Fruit fly (Drosophila melanogaster) whole organism, embryonic: ENCODE results near the gene CG6749.

Source experiments
- Abd-B ChIP-seq: fragments of 200-800 bp; sonication (Bioruptor generic); optimal IDR thresholded peaks from 2 replicates; lab custom pipeline; 2018; ENCODE audit warnings: missing biosample characterization, mild to moderate bottlenecking, missing genetic modification characterization, moderate library complexity
- Antp ChIP-seq: fragments of 200-800 bp; sonication (Bioruptor generic); optimal IDR thresholded peaks from 3 replicates; lab custom pipeline; 2016; ENCODE audit warnings: missing biosample characterization, missing genetic modification characterization
- B-H2 ChIP-seq: fragments of 200-800 bp; sonication (Bioruptor generic); optimal IDR thresholded peaks from 2 replicates; lab custom pipeline; 2018; ENCODE audit warnings: missing biosample characterization, mild to moderate bottlenecking, missing genetic modification characterization
- Bteb2 ChIP-seq: fragments of 200-800 bp; sonication (Bioruptor generic); optimal IDR thresholded peaks from 2 replicates; lab custom pipeline; 2016; ENCODE audit warnings: missing biosample characterization, missing genetic modification characterization
- CG11398 ChIP-seq: fragments of 200-800 bp; sonication (Bioruptor generic); optimal IDR thresholded peaks from 2 replicates; lab custom pipeline; 2016; ENCODE audit warnings: missing biosample characterization, missing genetic modification characterization
- CG11560 ChIP-seq: fragments of 200-800 bp; sonication (Bioruptor generic); IDR thresholded peaks from 3 replicates; pipeline ENCODE4 v1.3.6; 2022; ENCODE audit warnings: missing biosample characterization, missing genetic modification characterization
- CG11695 ChIP-seq: fragments of 200-800 bp; sonication (Bioruptor generic); IDR thresholded peaks from 3 replicates; pipeline ENCODE4 v1.3.6; 2022; ENCODE audit warnings: missing biosample characterization, missing genetic modification characterization
- CG12155 ChIP-seq: fragments of 200-800 bp; sonication (Bioruptor generic); optimal IDR thresholded peaks from 3 replicates; lab custom pipeline; 2016; ENCODE audit warnings: missing biosample characterization, missing genetic modification characterization
- CG12236 ChIP-seq: fragments of 200-800 bp; sonication (Bioruptor generic); optimal IDR thresholded peaks from 2 replicates; lab custom pipeline; 2016; ENCODE audit warnings: missing biosample characterization, missing genetic modification characterization
- CG14014 ChIP-seq: fragments of 200-800 bp; sonication (Bioruptor generic); IDR thresholded peaks from 2 replicates; pipeline ENCODE4 v1.3.6; 2022; ENCODE audit warnings: missing biosample characterization, missing genetic modification characterization
- CG17802 ChIP-seq: fragments of 200-800 bp; sonication (Bioruptor generic); optimal IDR thresholded peaks from 2 replicates; lab custom pipeline; 2018; ENCODE audit warnings: missing biosample characterization, mild to moderate bottlenecking, missing genetic modification characterization, moderate library complexity
- CG18476 ChIP-seq: fragments of 200-800 bp; sonication (Bioruptor generic); optimal IDR thresholded peaks from 2 replicates; lab custom pipeline; 2016; ENCODE audit warnings: missing biosample characterization, mild to moderate bottlenecking, missing genetic modification characterization
- CG18599 ChIP-seq: fragments of 200-800 bp; sonication (Bioruptor generic); optimal IDR thresholded peaks from 3 replicates; lab custom pipeline; 2017; ENCODE audit warnings: missing biosample characterization, missing genetic modification characterization, mild to moderate bottlenecking, moderate library complexity, missing genetic modification reagents
- CG2199 ChIP-seq: fragments of 200-800 bp; sonication (Bioruptor generic); IDR thresholded peaks from 3 replicates; pipeline ENCODE4 v1.3.6; 2022; ENCODE audit warnings: missing biosample characterization, missing genetic modification characterization
- CG5953 ChIP-seq: fragments of 200-800 bp; sonication (Bioruptor generic); IDR thresholded peaks from 2 replicates; pipeline ENCODE4 v1.3.6; 2022; ENCODE audit warnings: missing biosample characterization, missing genetic modification characterization
- CG6813 ChIP-seq: fragments of 200-800 bp; sonication (Bioruptor generic); optimal IDR thresholded peaks from 2 replicates; lab custom pipeline; 2017; ENCODE audit warnings: missing biosample characterization, missing genetic modification characterization, mild to moderate bottlenecking, moderate library complexity, missing genetic modification reagents
- CG7556 ChIP-seq: fragments of 200-800 bp; sonication (Bioruptor generic); optimal IDR thresholded peaks from 2 replicates; lab custom pipeline; 2017; ENCODE audit warnings: missing biosample characterization, mild to moderate bottlenecking, missing genetic modification characterization
- CG7786 ChIP-seq: fragments of 200-800 bp; sonication (Bioruptor generic); optimal IDR thresholded peaks from 2 replicates; lab custom pipeline; 2016; ENCODE audit warnings: missing biosample characterization, missing genetic modification characterization
- CG8359 ChIP-seq: fragments of 200-800 bp; sonication (Bioruptor generic); optimal IDR thresholded peaks from 2 replicates; lab custom pipeline; 2017; ENCODE audit warnings: missing biosample characterization, mild to moderate bottlenecking, missing genetic modification characterization, borderline replicate concordance
- CG8765 ChIP-seq: fragments of 200-800 bp; sonication (Bioruptor generic); IDR thresholded peaks from 2 replicates; pipeline ENCODE4 v1.3.6; 2022; ENCODE audit warnings: missing biosample characterization, missing genetic modification characterization
- CG9437 ChIP-seq: fragments of 200-800 bp; sonication (Bioruptor generic); optimal IDR thresholded peaks from 2 replicates; lab custom pipeline; 2018; ENCODE audit warnings: missing biosample characterization, mild to moderate bottlenecking, missing genetic modification characterization
- CG9727 ChIP-seq: fragments of 200-800 bp; sonication (Bioruptor generic); optimal IDR thresholded peaks from 3 replicates; lab custom pipeline; 2017; ENCODE audit warnings: missing biosample characterization, mild to moderate bottlenecking, missing genetic modification characterization
- CG9932 ChIP-seq: fragments of 200-800 bp; sonication (Bioruptor generic); IDR thresholded peaks from 2 replicates; pipeline ENCODE4 v1.3.6; 2022; ENCODE audit warnings: missing biosample characterization, missing genetic modification characterization
- CoRest ChIP-seq: fragments of 200-800 bp; sonication (Bioruptor generic); optimal IDR thresholded peaks from 3 replicates; lab custom pipeline; 2018; ENCODE audit warnings: missing biosample characterization, mild to moderate bottlenecking, missing genetic modification characterization, moderate library complexity
- CrebB ChIP-seq: fragments of 200-800 bp; sonication (Bioruptor generic); optimal IDR thresholded peaks from 3 replicates; lab custom pipeline; 2018; ENCODE audit warnings: missing biosample characterization, mild to moderate bottlenecking, missing genetic modification characterization
- Drgx ChIP-seq: fragments of 200-800 bp; sonication (Bioruptor generic); IDR thresholded peaks from 2 replicates; pipeline ENCODE4 v1.3.6; 2022; ENCODE audit warnings: missing biosample characterization, missing genetic modification characterization
- Hand ChIP-seq: fragments of 200-800 bp; sonication (Bioruptor generic); optimal IDR thresholded peaks from 2 replicates; lab custom pipeline; 2017; ENCODE audit warnings: mild to moderate bottlenecking, missing biosample characterization, missing genetic modification reagents, missing genetic modification characterization
- Hmr ChIP-seq: fragments of 200-800 bp; sonication (Bioruptor generic); optimal IDR thresholded peaks from 3 replicates; lab custom pipeline; 2017; ENCODE audit warnings: mild to moderate bottlenecking, missing biosample characterization, missing genetic modification reagents, missing genetic modification characterization
- Hr39 ChIP-seq: fragments of >200 bp; optimal IDR thresholded peaks from 2 replicates; lab custom pipeline; 2017
- Myb ChIP-seq: fragments of 200-800 bp; sonication (Bioruptor generic); optimal IDR thresholded peaks from 2 replicates; lab custom pipeline; 2016; ENCODE audit warnings: missing biosample characterization, missing genetic modification characterization
- PHDP ChIP-seq: fragments of 200-800 bp; sonication (Bioruptor generic); optimal IDR thresholded peaks from 3 replicates; lab custom pipeline; 2018; ENCODE audit warnings: missing biosample characterization, mild to moderate bottlenecking, missing genetic modification characterization, moderate library complexity
- Rfx ChIP-seq: fragments of 200-800 bp; sonication (Bioruptor generic); IDR thresholded peaks from 2 replicates; pipeline ENCODE4 v1.3.6; 2022; ENCODE audit warnings: missing biosample characterization, missing genetic modification characterization
- TFAM ChIP-seq: fragments of 200-800 bp; sonication (Bioruptor generic); optimal IDR thresholded peaks from 2 replicates; lab custom pipeline; 2017; ENCODE audit warnings: missing biosample characterization, missing genetic modification characterization, inconsistent platforms
- ac ChIP-seq: fragments of 200-800 bp; sonication (Bioruptor generic); optimal IDR thresholded peaks from 3 replicates; lab custom pipeline; 2017; ENCODE audit warnings: missing biosample characterization, mild to moderate bottlenecking, missing genetic modification characterization
- bigmax ChIP-seq: fragments of 200-800 bp; sonication (Bioruptor generic); optimal IDR thresholded peaks from 2 replicates; lab custom pipeline; 2018; ENCODE audit warnings: missing biosample characterization, mild to moderate bottlenecking, missing genetic modification characterization
- crp ChIP-seq, 2 experiments: fragments of 200-800 bp; sonication (Bioruptor generic); optimal IDR thresholded peaks; 2 replicates in 1 of 2; 3 replicates in 1 of 2; lab custom pipeline; 2017; ENCODE audit warnings: missing biosample characterization in 2 of 2, missing genetic modification characterization in 2 of 2, mild to moderate bottlenecking in 1 of 2, moderate library complexity in 1 of 2
- cwo ChIP-seq: fragments of 200-800 bp; sonication (Bioruptor generic); optimal IDR thresholded peaks from 3 replicates; lab custom pipeline; 2017; ENCODE audit warnings: missing biosample characterization, missing genetic modification characterization, mild to moderate bottlenecking, moderate library complexity, missing genetic modification reagents
- dimm ChIP-seq: fragments of 200-800 bp; sonication (Bioruptor generic); IDR thresholded peaks from 2 replicates; pipeline ENCODE4 v1.3.6; 2022; ENCODE audit warnings: missing biosample characterization, missing genetic modification characterization
- exex ChIP-seq: fragments of 200-800 bp; sonication (Bioruptor generic); optimal IDR thresholded peaks from 4 replicates; lab custom pipeline; 2018; ENCODE audit warnings: missing biosample characterization, mild to moderate bottlenecking, missing genetic modification characterization, moderate library complexity
- grau ChIP-seq: fragments of 200-800 bp; optimal IDR thresholded peaks from 3 replicates; lab custom pipeline; 2019; ENCODE audit warnings: missing biosample characterization, mild to moderate bottlenecking, missing genetic modification characterization, moderate library complexity
- hb ChIP-seq: fragments of 200-800 bp; sonication (Bioruptor generic); IDR thresholded peaks from 3 replicates; pipeline ENCODE4 v1.3.6; 2022; ENCODE audit warnings: missing biosample characterization, missing genetic modification characterization; ENCODE audit not compliant: partially characterized antibody
- inv ChIP-seq: fragments of 200-800 bp; sonication (Bioruptor generic); IDR thresholded peaks from 2 replicates; pipeline ENCODE4 v1.3.6; 2022; ENCODE audit warnings: missing biosample characterization, missing genetic modification characterization; ENCODE audit not compliant: partially characterized antibody
- lbe ChIP-seq: fragments of 200-800 bp; sonication (Bioruptor generic); optimal IDR thresholded peaks from 2 replicates; lab custom pipeline; 2016; ENCODE audit warnings: missing biosample characterization, mild to moderate bottlenecking, missing genetic modification characterization
- nau ChIP-seq: fragments of 200-800 bp; sonication (Bioruptor generic); optimal IDR thresholded peaks from 3 replicates; lab custom pipeline; 2017; ENCODE audit warnings: missing biosample characterization, mild to moderate bottlenecking, missing genetic modification characterization, missing genetic modification reagents
- nmo ChIP-seq: fragments of 200-800 bp; sonication (Bioruptor generic); optimal IDR thresholded peaks from 2 replicates; lab custom pipeline; 2018; ENCODE audit warnings: missing biosample characterization, mild to moderate bottlenecking, missing genetic modification characterization, moderate library complexity
- onecut ChIP-seq: fragments of 200-800 bp; sonication (Bioruptor generic); IDR thresholded peaks from 2 replicates; pipeline ENCODE4 v1.3.6; 2022; ENCODE audit warnings: missing biosample characterization, missing genetic modification characterization
- org-1 ChIP-seq: fragments of 200-800 bp; sonication (Bioruptor generic); optimal IDR thresholded peaks from 2 replicates; lab custom pipeline; 2017; ENCODE audit warnings: missing biosample characterization, missing genetic modification characterization
- pita ChIP-seq: fragments of 200-800 bp; sonication (Bioruptor generic); optimal IDR thresholded peaks from 2 replicates; lab custom pipeline; 2017; ENCODE audit warnings: missing biosample characterization, mild to moderate bottlenecking, missing genetic modification characterization
- schlank ChIP-seq: fragments of 200-800 bp; sonication (Bioruptor generic); optimal IDR thresholded peaks from 2 replicates; lab custom pipeline; 2018; ENCODE audit warnings: missing biosample characterization, mild to moderate bottlenecking, missing genetic modification characterization
- sug ChIP-seq: fragments of 200-800 bp; optimal IDR thresholded peaks from 2 replicates; lab custom pipeline; 2019; ENCODE audit warnings: missing biosample characterization, mild to moderate bottlenecking, missing genetic modification characterization, moderate library complexity
- vvl ChIP-seq: fragments of 200-800 bp; sonication (Bioruptor generic); IDR thresholded peaks from 2 replicates; pipeline ENCODE4 v1.3.6; 2022; ENCODE audit warnings: missing biosample characterization, missing genetic modification characterization

Gene CG6749

DNA sequence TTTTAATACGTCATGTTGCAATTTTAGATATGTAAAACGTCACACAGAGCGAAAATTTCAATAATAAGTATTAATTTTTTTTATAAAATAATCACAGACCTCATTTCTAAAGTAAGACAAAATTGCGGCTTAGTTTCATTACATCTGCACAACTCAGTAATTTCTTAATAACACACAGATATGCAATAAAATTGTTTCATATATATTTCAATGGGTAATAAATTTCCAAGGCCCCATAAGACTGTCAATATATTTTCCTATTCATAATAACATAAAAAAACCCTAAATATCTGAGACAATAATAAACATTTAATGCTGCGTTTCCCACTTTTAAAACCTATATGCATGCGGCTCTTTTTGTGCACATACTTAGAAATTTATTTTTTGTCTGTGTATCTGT is 38.0 kb downstream of the CG6749 start (continued):
- TF ChIP-seq CG14014 (no peak), CG8359 (no peak), Bteb2 (GFP tag; lab: Kevin White, UChicago) (no peak), CG2199 (GFP tag; lab: Robert Waterston, UW) (no peak), CG8765 (GFP tag; lab: Robert Waterston, UW) (no peak), Antp (no peak), Rfx (GFP tag; lab: Robert Waterston, UW) (no peak), Myb (GFP tag; lab: Kevin White, UChicago) (no peak), cwo (no peak), CG12236 (no peak), CG11560 (tag; lab: Robert Waterston, UW) (no peak), Abd-B (no peak), inv (GFP tag; lab: Robert Waterston, UW) (no peak), Drgx (GFP tag; lab: Robert Waterston, UW) (0 out of 2 replicates have a peak, but pooled peaks have one; percentile 27), org-1 (GFP tag; lab: Kevin White, UChicago) (peak; percentile 20), hb (GFP tag; lab: Robert Waterston, UW) (no peak), lbe (GFP tag; lab: Kevin White, UChicago) (no peak), exex (tag; lab: Kevin White, UChicago) (no peak), CG12155 (GFP tag; lab: Kevin White, UChicago) (no peak), CG9727 (GFP tag; lab: Kevin White, UChicago) (peak; percentile 26), PHDP (tag; lab: Kevin White, UChicago) (peak; percentile 45), nmo (GFP tag; lab: Kevin White, UChicago) (peak; percentile 56), CG11398 (GFP tag; lab: Kevin White, UChicago) (no peak), onecut (GFP tag; lab: Robert Waterston, UW) (no peak), ac (no peak), B-H2 (GFP tag; lab: Kevin White, UChicago) (no peak), grau (tag; lab: Kevin White, UChicago) (peak; percentile 64), Hmr (peak; percentile 46), CG7556 (GFP tag; lab: Kevin White, UChicago) (peak; percentile 66), CG11695 (GFP tag; lab: Robert Waterston, UW) (0 out of 3 replicates have a peak, but pooled peaks have one; percentile 33), vvl (GFP tag; lab: Robert Waterston, UW) (peak; percentile 32; the same call in 1 of the 2 replicates), CG9437 (GFP tag; lab: Kevin White, UChicago) (peak; percentile 39), Hr39 (lab: Kevin White, UChicago) (no peak), CG17802 (tag; lab: Kevin White, UChicago) (no peak), CG9932 (no peak), CG7786 (GFP tag; lab: Kevin White, UChicago) (no peak), TFAM (GFP tag; lab: Kevin White, UChicago) (no peak), CG6813 (no peak), schlank (tag; lab: Kevin White, UChicago) (no peak), pita (no peak), crp (GFP tag; optimal IDR thresholded peaks at IDR 0.05; lab: Kevin White, UChicago) (no peak), CG18599 (GFP tag; lab: Kevin White, UChicago) (peak; percentile 4), CG5953 (GFP tag; lab: Robert Waterston, UW) (no peak), Hand (GFP tag; lab: Kevin White, UChicago) (no peak), CrebB (tag; lab: Kevin White, UChicago) (no peak), CG18476 (GFP tag; lab: Kevin White, UChicago) (no peak), sug (no peak), nau (GFP tag; lab: Kevin White, UChicago) (no peak), dimm (no peak), bigmax (no peak), CoRest (tag; lab: Kevin White, UChicago) (peak; percentile 44)
